Worm (Caenorhabditis elegans): ENCODE measurements around the gene wee-1.3.

Gene wee-1.3

ce11 chrII:9755425-9755824, 39.2 kb upstream of the wee-1.3 start:
- TF ChIP-seq ZK546.5 (tag; optimal IDR thresholded peaks at IDR 0.05) (no peak), lin-38 (GFP tag; IDR thresholded peaks at IDR 0.05) (no peak), vab-7 (GFP tag; IDR thresholded peaks at IDR 0.05) (no peak), nhr-41 (GFP tag; IDR thresholded peaks at IDR 0.05) (no peak), ama-1 (optimal IDR thresholded peaks at IDR 0.05) (no peak), fos-1 (tag; optimal IDR thresholded peaks at IDR 0.05) (no peak), lir-3 (tag; optimal IDR thresholded peaks at IDR 0.05) (no peak), F44E2.7 (GFP tag; IDR thresholded peaks at IDR 0.05) (no peak), mdt-29 (GFP tag; IDR thresholded peaks at IDR 0.05) (no peak), rbr-2 (tag; optimal IDR thresholded peaks at IDR 0.05) (no peak), daf-12 (tag; optimal IDR thresholded peaks at IDR 0.05) (no peak), tra-1 (GFP tag; IDR thresholded peaks at IDR 0.05) (no peak), nhr-111 (GFP tag; optimal IDR thresholded peaks at IDR 0.05) (no peak), ceh-82 (tag; optimal IDR thresholded peaks at IDR 0.05) (no peak), Y105C5A.15 (GFP tag; IDR thresholded peaks at IDR 0.05) (no peak), snpc-4 (tag; optimal IDR thresholded peaks at IDR 0.05) (no peak), Y5F2A.4 (GFP tag; optimal IDR thresholded peaks at IDR 0.05) (no peak)

ce11 chrII:9753730-9754129, 37.5 kb upstream of the wee-1.3 start, which contains the start of gene ZK1321.1:
ZK1321.1 (plus strand) TSS chrII:9754030.
- TF ChIP-seq duxl-1 (tag; optimal IDR thresholded peaks at IDR 0.05; ENCODE audit: poor library complexity) (no peak), lin-29 (GFP tag; IDR thresholded peaks at IDR 0.05) (no peak), dve-1 (tag; optimal IDR thresholded peaks at IDR 0.05; ENCODE audit: insufficient read depth) (no peak)

- peak; percentile 29 for TF ChIP-seq dmd-6 (GFP tag; IDR thresholded peaks at IDR 0.05)
- TF ChIP-seq F44E2.7 (GFP tag; IDR thresholded peaks at IDR 0.05) = no peak
- no peak for TF ChIP-seq ztf-7 (tag; optimal IDR thresholded peaks at IDR 0.05)
- TF ChIP-seq jun-1 (tag; optimal IDR thresholded peaks at IDR 0.05) = no peak
- no peak for TF ChIP-seq lsy-2 (tag; optimal IDR thresholded peaks at IDR 0.05)
- TF ChIP-seq mxl-3 (GFP tag; optimal IDR thresholded peaks at IDR 0.05) = peak; percentile 29
- TF ChIP-seq cey-2 (tag; optimal IDR thresholded peaks at IDR 0.05; ENCODE audit: borderline replicate concordance, insufficient read depth) = peak; percentile 24
These were observed 36.8 kb upstream of the wee-1.3 start, which contains the start of gene Y53C12B.7 for ce11 chrII:9753056-9753455. Y53C12B.7 (minus strand) TSS chrII:9753218.

ce11 chrII:9752278-9752677, 36.0 kb upstream of the wee-1.3 start:
- TF ChIP-seq Y105C5A.15 (GFP tag; IDR thresholded peaks at IDR 0.05) (no peak), zfp-2 (tag; optimal IDR thresholded peaks at IDR 0.05) (no peak), mxl-3 (GFP tag; optimal IDR thresholded peaks at IDR 0.05) (peak; percentile 44), hlh-30 (tag; optimal IDR thresholded peaks at IDR 0.05; ENCODE audit: insufficient read depth) (peak; percentile 66), lsy-2 (tag; optimal IDR thresholded peaks at IDR 0.05) (peak in 1 of 2 experiments; percentile 32), dmd-6 (GFP tag; IDR thresholded peaks at IDR 0.05) (peak; percentile 17; the same call in 1 of the 2 replicates), cey-2 (tag; optimal IDR thresholded peaks at IDR 0.05; ENCODE audit: borderline replicate concordance, insufficient read depth) (no peak), hlh-11 (tag; optimal IDR thresholded peaks at IDR 0.05) (peak; percentile 43), nhr-28 (tag; optimal IDR thresholded peaks at IDR 0.05) (peak; percentile 26), ceh-20 (GFP tag; IDR thresholded peaks at IDR 0.05) (0 out of 2 replicates have a peak, but pooled peaks have one; percentile 13), lin-29 (GFP tag; IDR thresholded peaks at IDR 0.05) (no peak)

ce11 chrII:9746069-9746468, 29.8 kb upstream of the wee-1.3 start, which contains the start of the genes Y53C12B.1 and nos-3:
Y53C12B.1 (minus strand) TSS chrII:9746078.
nos-3 (plus strand) TSS chrII:9746316.
- TF ChIP-seq R02D3.7 (tag; optimal IDR thresholded peaks at IDR 0.05) (peak; percentile 88), attf-4 (tag; optimal IDR thresholded peaks at IDR 0.05) (no peak), egl-27 (tag; optimal IDR thresholded peaks at IDR 0.05) (no peak), nhr-41 (GFP tag; IDR thresholded peaks at IDR 0.05) (no peak), F26F4.8 (GFP tag; conservative IDR thresholded peaks at IDR 0.05) (no peak), dmd-6 (GFP tag; IDR thresholded peaks at IDR 0.05) (peak; percentile 41), set-16 (GFP tag; IDR thresholded peaks at IDR 0.05) (no peak), gei-8 (GFP tag; optimal IDR thresholded peaks at IDR 0.05) (no peak), hif-1 (tag; optimal IDR thresholded peaks at IDR 0.05) (peak in 1 of 2 experiments; percentile 45), Y5F2A.4 (GFP tag; optimal IDR thresholded peaks at IDR 0.05) (no peak), nhr-28 (tag; optimal IDR thresholded peaks at IDR 0.05) (peak; percentile 55), hlh-11 (tag; optimal IDR thresholded peaks at IDR 0.05) (peak; percentile 62), nhr-102 (tag; optimal IDR thresholded peaks at IDR 0.05) (no peak), daf-8 (GFP tag; IDR thresholded peaks at IDR 0.05) (no peak), ceh-62 (tag; optimal IDR thresholded peaks at IDR 0.05) (no peak), T26A8.4 (GFP tag; IDR thresholded peaks at IDR 0.05) (peak; percentile 12; the same call in 1 of the 2 replicates), fos-1 (tag; optimal IDR thresholded peaks at IDR 0.05) (no peak), daf-19 (GFP tag; conservative IDR thresholded peaks at IDR 0.05) (no peak)

Data from whole organism, L4 larva.